Fruit fly (Drosophila melanogaster) whole organism, embryonic: ENCODE data around the gene SamDC.

Source experiments
- Adf1 ChIP-seq: fragments of 200-800 bp; sonication (Bioruptor generic); IDR thresholded peaks from 2 replicates; pipeline ENCODE4 v1.3.6; 2022; ENCODE audit warnings: missing biosample characterization, missing genetic modification characterization
- Awh ChIP-seq: fragments of 200-800 bp; sonication (Bioruptor generic); IDR thresholded peaks from 2 replicates; pipeline ENCODE4, ENCODE4 v1.3.6; 2022; ENCODE audit warnings: missing biosample characterization, missing genetic modification characterization
- CG10274 ChIP-seq: fragments of 200-800 bp; sonication (Bioruptor generic); optimal IDR thresholded peaks from 3 replicates; lab custom pipeline; 2017; ENCODE audit warnings: missing biosample characterization, mild to moderate bottlenecking, missing genetic modification characterization
- CG1233 ChIP-seq: fragments of 200-800 bp; sonication (Bioruptor generic); optimal IDR thresholded peaks from 4 replicates; lab custom pipeline; 2018; ENCODE audit warnings: missing biosample characterization, mild to moderate bottlenecking, missing genetic modification characterization
- CG13775 ChIP-seq: fragments of 200-800 bp; sonication (Bioruptor generic); optimal IDR thresholded peaks from 3 replicates; lab custom pipeline; 2017; ENCODE audit warnings: missing biosample characterization, mild to moderate bottlenecking, missing genetic modification characterization
- CG14667 ChIP-seq: fragments of 200-800 bp; sonication (Bioruptor generic); IDR thresholded peaks from 2 replicates; pipeline ENCODE4 v1.3.6; 2022; ENCODE audit warnings: missing biosample characterization, missing genetic modification characterization
- CG14710 ChIP-seq: fragments of 200-800 bp; sonication (Bioruptor generic); optimal IDR thresholded peaks from 3 replicates; lab custom pipeline; 2019; ENCODE audit warnings: missing biosample characterization, mild to moderate bottlenecking, missing genetic modification characterization, moderate library complexity
- CG1529 ChIP-seq: fragments of 200-800 bp; sonication (Bioruptor generic); optimal IDR thresholded peaks from 3 replicates; lab custom pipeline; 2018; ENCODE audit warnings: missing biosample characterization, missing genetic modification characterization
- CG15514 ChIP-seq: fragments of 200-800 bp; sonication (Bioruptor generic); optimal IDR thresholded peaks from 3 replicates; lab custom pipeline; 2017; ENCODE audit warnings: missing biosample characterization, missing genetic modification characterization, mild to moderate bottlenecking, moderate library complexity, missing genetic modification reagents
- CG18476 ChIP-seq: fragments of 200-800 bp; sonication (Bioruptor generic); optimal IDR thresholded peaks from 2 replicates; lab custom pipeline; 2016; ENCODE audit warnings: missing biosample characterization, mild to moderate bottlenecking, missing genetic modification characterization
- CG18764 ChIP-seq: fragments of 200-800 bp; sonication (Bioruptor generic); optimal IDR thresholded peaks from 3 replicates; lab custom pipeline; 2016; ENCODE audit warnings: missing biosample characterization, missing genetic modification characterization
- CG2116 ChIP-seq: fragments of 200-800 bp; sonication (Bioruptor generic); optimal IDR thresholded peaks from 3 replicates; lab custom pipeline; 2018; ENCODE audit warnings: missing biosample characterization, mild to moderate bottlenecking, missing genetic modification characterization
- CG30403 ChIP-seq: fragments of 200-800 bp; sonication (Bioruptor generic); optimal IDR thresholded peaks from 3 replicates; lab custom pipeline; 2016; ENCODE audit warnings: missing biosample characterization, missing genetic modification characterization
- CG3163 ChIP-seq: fragments of 200-800 bp; sonication (Bioruptor generic); optimal IDR thresholded peaks from 3 replicates; lab custom pipeline; 2016; ENCODE audit warnings: missing biosample characterization, missing genetic modification characterization
- CG33557 ChIP-seq: fragments of 200-800 bp; sonication (Bioruptor generic); optimal IDR thresholded peaks from 2 replicates; lab custom pipeline; 2019; ENCODE audit warnings: missing biosample characterization, mild to moderate bottlenecking, missing genetic modification characterization, moderate library complexity
- CG7928 ChIP-seq: fragments of 200-800 bp; sonication (Bioruptor generic); optimal IDR thresholded peaks from 2 replicates; lab custom pipeline; 2017; ENCODE audit warnings: missing biosample characterization, mild to moderate bottlenecking, missing genetic modification characterization
- CG7963 ChIP-seq: fragments of 200-800 bp; sonication (Bioruptor generic); IDR thresholded peaks from 3 replicates; pipeline ENCODE4 v1.3.6; 2022; ENCODE audit warnings: missing biosample characterization, missing genetic modification characterization; ENCODE audit not compliant: partially characterized antibody
- CoRest ChIP-seq: fragments of 200-800 bp; sonication (Bioruptor generic); optimal IDR thresholded peaks from 3 replicates; lab custom pipeline; 2018; ENCODE audit warnings: missing biosample characterization, mild to moderate bottlenecking, missing genetic modification characterization, moderate library complexity
- ERR ChIP-seq: fragments of 200-800 bp; sonication (Bioruptor generic); optimal IDR thresholded peaks from 2 replicates; lab custom pipeline; 2016; ENCODE audit warnings: missing biosample characterization, missing genetic modification characterization
- Eip74EF ChIP-seq, 2 experiments: fragments of 200-800 bp in 1 of 2; fragments of >200 bp in 1 of 2; sonication (Bioruptor generic) in 1 of 2; optimal IDR thresholded peaks; 2 replicates each; lab custom pipeline; 2017 to 2019; ENCODE audit warnings: missing biosample characterization in 2 of 2, missing genetic modification characterization in 2 of 2, mild to moderate bottlenecking in 1 of 2, moderate library complexity in 1 of 2
- Ets97D ChIP-seq: fragments of 200-800 bp; sonication (Bioruptor generic); optimal IDR thresholded peaks from 3 replicates; lab custom pipeline; 2016; ENCODE audit warnings: missing biosample characterization, missing genetic modification characterization
- Fer1 ChIP-seq: fragments of 200-800 bp; sonication (Bioruptor generic); optimal IDR thresholded peaks from 2 replicates; lab custom pipeline; 2017; ENCODE audit warnings: missing biosample characterization, mild to moderate bottlenecking, missing genetic modification characterization
- HLH3B ChIP-seq: fragments of 200-800 bp; sonication (Bioruptor generic); IDR thresholded peaks from 2 replicates; pipeline ENCODE4 v1.3.6; 2022; ENCODE audit warnings: missing biosample characterization, missing genetic modification characterization
- Hand ChIP-seq: fragments of 200-800 bp; sonication (Bioruptor generic); optimal IDR thresholded peaks from 2 replicates; lab custom pipeline; 2017; ENCODE audit warnings: mild to moderate bottlenecking, missing biosample characterization, missing genetic modification reagents, missing genetic modification characterization
- Myb ChIP-seq: fragments of 200-800 bp; sonication (Bioruptor generic); optimal IDR thresholded peaks from 2 replicates; lab custom pipeline; 2016; ENCODE audit warnings: missing biosample characterization, missing genetic modification characterization
- Poxn ChIP-seq: fragments of 200-800 bp; sonication (Bioruptor generic); IDR thresholded peaks from 2 replicates; pipeline ENCODE4 v1.3.6; 2022; ENCODE audit warnings: missing biosample characterization, missing genetic modification characterization
- Ptx1 ChIP-seq: fragments of 200-800 bp; sonication (Bioruptor generic); IDR thresholded peaks from 2 replicates; pipeline ENCODE4 v1.3.6; 2022; ENCODE audit warnings: missing biosample characterization, missing genetic modification characterization
- Rfx ChIP-seq: fragments of 200-800 bp; sonication (Bioruptor generic); IDR thresholded peaks from 2 replicates; pipeline ENCODE4 v1.3.6; 2022; ENCODE audit warnings: missing biosample characterization, missing genetic modification characterization
- Side ChIP-seq: fragments of 200-800 bp; sonication (Bioruptor generic); optimal IDR thresholded peaks from 2 replicates; lab custom pipeline; 2016; ENCODE audit warnings: missing biosample characterization, missing genetic modification characterization
- Sox102F ChIP-seq: fragments of 200-800 bp; sonication (Bioruptor generic); optimal IDR thresholded peaks from 2 replicates; lab custom pipeline; 2018; ENCODE audit warnings: missing biosample characterization, mild to moderate bottlenecking, missing genetic modification characterization, moderate library complexity
- Taf1 ChIP-seq: fragments of 200-800 bp; sonication (Bioruptor generic); IDR thresholded peaks from 2 replicates; pipeline ENCODE4 v1.3.6; 2022; ENCODE audit warnings: missing biosample characterization, missing genetic modification characterization
- ac ChIP-seq: fragments of 200-800 bp; sonication (Bioruptor generic); optimal IDR thresholded peaks from 3 replicates; lab custom pipeline; 2017; ENCODE audit warnings: missing biosample characterization, mild to moderate bottlenecking, missing genetic modification characterization
- cad ChIP-seq: fragments of >200 bp; optimal IDR thresholded peaks from 2 replicates; lab custom pipeline; 2017; ENCODE audit warnings: missing biosample characterization, missing genetic modification characterization
- chm ChIP-seq: fragments of 200-800 bp; sonication (Bioruptor generic); IDR thresholded peaks from 2 replicates; pipeline ENCODE4 v1.3.6; 2022; ENCODE audit warnings: missing biosample characterization, missing genetic modification characterization
- crc ChIP-seq: fragments of 200-800 bp; sonication (Bioruptor generic); optimal IDR thresholded peaks from 2 replicates; lab custom pipeline; 2016; ENCODE audit warnings: missing biosample characterization, missing genetic modification characterization
- dpn ChIP-seq, 2 experiments: fragments of 200-800 bp; sonication (Bioruptor generic); optimal IDR thresholded peaks; 3 replicates each; lab custom pipeline; 2016; ENCODE audit warnings: missing biosample characterization in 2 of 2, missing genetic modification characterization in 2 of 2
- gce ChIP-seq: fragments of 200-800 bp; sonication (Bioruptor generic); IDR thresholded peaks from 3 replicates; pipeline ENCODE4 v1.3.6; 2022; ENCODE audit warnings: missing biosample characterization, missing genetic modification characterization
- grau ChIP-seq: fragments of 200-800 bp; optimal IDR thresholded peaks from 3 replicates; lab custom pipeline; 2019; ENCODE audit warnings: missing biosample characterization, mild to moderate bottlenecking, missing genetic modification characterization, moderate library complexity
- grn ChIP-seq: fragments of 200-800 bp; sonication (Bioruptor generic); optimal IDR thresholded peaks from 3 replicates; lab custom pipeline; 2017; ENCODE audit warnings: missing biosample characterization, missing genetic modification characterization
- gro ChIP-seq: fragments of 200-800 bp; sonication (Bioruptor generic); optimal IDR thresholded peaks from 2 replicates; lab custom pipeline; 2016; ENCODE audit warnings: missing biosample characterization, missing genetic modification characterization
- hth ChIP-seq: fragments of >200 bp; optimal IDR thresholded peaks from 2 replicates; lab custom pipeline; 2017; ENCODE audit warnings: inconsistent platforms
- kni ChIP-seq: fragments of 200-800 bp; sonication (Bioruptor generic); optimal IDR thresholded peaks from 3 replicates; lab custom pipeline; 2017; ENCODE audit warnings: mild to moderate bottlenecking, missing biosample characterization, missing genetic modification reagents, missing genetic modification characterization
- maf-S ChIP-seq: fragments of 200-800 bp; sonication (Bioruptor generic); optimal IDR thresholded peaks from 2 replicates; lab custom pipeline; 2016; ENCODE audit warnings: missing biosample characterization, missing genetic modification characterization
- pita ChIP-seq: fragments of 200-800 bp; sonication (Bioruptor generic); optimal IDR thresholded peaks from 2 replicates; lab custom pipeline; 2017; ENCODE audit warnings: missing biosample characterization, mild to moderate bottlenecking, missing genetic modification characterization
- rib ChIP-seq: fragments of 200-800 bp; sonication (Bioruptor generic); IDR thresholded peaks from 2 replicates; pipeline ENCODE4 v1.3.6; 2022; ENCODE audit warnings: missing biosample characterization, missing genetic modification characterization
- sens ChIP-seq: fragments of 200-800 bp; sonication (Bioruptor generic); peaks from one replicate; lab custom pipeline; 2016; ENCODE audit warnings: missing biosample characterization, missing genetic modification characterization
- slou ChIP-seq: fragments of 200-800 bp; sonication (Bioruptor generic); optimal IDR thresholded peaks from 3 replicates; lab custom pipeline; 2016; ENCODE audit warnings: missing biosample characterization, missing genetic modification characterization
- tin ChIP-seq: fragments of 200-800 bp; sonication (Bioruptor generic); optimal IDR thresholded peaks from 3 replicates; lab custom pipeline; 2016; ENCODE audit warnings: missing biosample characterization, missing genetic modification characterization
- unc-4 ChIP-seq: fragments of 200-800 bp; sonication (Bioruptor generic); IDR thresholded peaks from 2 replicates; pipeline ENCODE4 v1.3.6; 2022; ENCODE audit warnings: missing biosample characterization, missing genetic modification characterization; ENCODE audit not compliant: partially characterized antibody
- vfl ChIP-seq: fragments of 200-800 bp; sonication (Bioruptor generic); optimal IDR thresholded peaks from 2 replicates; lab custom pipeline; 2016; ENCODE audit warnings: missing biosample characterization, missing genetic modification characterization
- wor ChIP-seq: fragments of 200-800 bp; sonication (Bioruptor generic); IDR thresholded peaks from 2 replicates; pipeline ENCODE4 v1.3.6; 2022; ENCODE audit warnings: missing biosample characterization, missing genetic modification characterization

SamDC gene

DNA sequence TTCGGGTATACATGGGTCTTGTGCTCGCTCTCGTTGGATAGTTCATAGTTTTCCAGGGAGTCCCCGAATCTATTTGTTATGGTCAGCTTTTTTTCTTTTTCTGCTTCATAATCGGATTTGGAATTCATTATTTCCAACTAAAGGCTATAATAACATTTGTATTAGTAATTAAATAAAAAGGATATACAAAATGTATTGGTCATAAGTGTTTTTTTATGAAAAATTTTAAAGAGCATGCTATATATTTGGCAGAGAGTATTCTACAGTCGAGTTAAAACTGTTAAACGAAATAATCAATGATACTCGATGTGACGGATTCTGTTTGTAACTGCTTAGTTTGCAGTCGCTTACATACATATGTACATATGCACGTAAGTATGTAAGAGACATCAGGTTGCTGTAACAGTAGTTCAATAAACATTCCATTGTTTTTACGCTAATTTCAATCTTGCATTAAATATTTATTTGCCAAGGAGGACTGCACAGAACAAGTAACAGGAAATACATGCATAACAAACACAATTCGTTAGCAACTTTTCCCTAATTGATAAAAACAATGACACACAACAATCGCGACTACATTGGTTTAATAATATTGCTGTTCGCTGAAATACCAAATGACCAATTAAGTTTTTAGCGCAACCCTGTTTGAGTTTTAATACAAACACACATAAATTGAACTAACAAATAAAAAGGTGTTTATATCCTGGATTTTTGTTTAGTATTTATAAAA, 40.0 kb upstream of the SamDC start (continued):
- no peak for TF ChIP-seq CG18476 (GFP tag; lab: Kevin White, UChicago)
- TF ChIP-seq Eip74EF (GFP tag; optimal IDR thresholded peaks at IDR 0.05; lab: Kevin White, UChicago): no peak
- TF ChIP-seq hth (lab: Kevin White, UChicago): no peak
- TF ChIP-seq tin (GFP tag; lab: Kevin White, UChicago): no peak
- no peak for TF ChIP-seq CG2116 (GFP tag; lab: Kevin White, UChicago)
- no peak for TF ChIP-seq unc-4 (GFP tag; lab: Robert Waterston, UW)
- no peak for TF ChIP-seq CG7963 (GFP tag; lab: Robert Waterston, UW)
- no peak for TF ChIP-seq CG14667 (GFP tag; lab: Robert Waterston, UW)
- no peak for TF ChIP-seq Myb
- no peak for TF ChIP-seq ac (GFP tag; lab: Kevin White, UChicago)
- no peak for TF ChIP-seq Adf1 (GFP tag; lab: Robert Waterston, UW)
- no peak for TF ChIP-seq CG15514 (GFP tag; lab: Kevin White, UChicago)
- TF ChIP-seq CG7928 (GFP tag; lab: Kevin White, UChicago): no peak
- TF ChIP-seq wor (GFP tag; lab: Robert Waterston, UW): no peak
- TF ChIP-seq vfl (GFP tag; lab: Kevin White, UChicago): no peak
- no peak for TF ChIP-seq Hand (GFP tag; lab: Kevin White, UChicago)
- peak; percentile 36 for TF ChIP-seq grau (tag; lab: Kevin White, UChicago)
- no peak for TF ChIP-seq gce (GFP tag; lab: Robert Waterston, UW)
- TF ChIP-seq CG14710 (tag; lab: Kevin White, UChicago): no peak
- TF ChIP-seq CG10274 (GFP tag; lab: Kevin White, UChicago): no peak
- no peak for TF ChIP-seq slou (GFP tag; lab: Kevin White, UChicago)
- no peak for TF ChIP-seq CG18764 (GFP tag; lab: Kevin White, UChicago)
- no peak for TF ChIP-seq CG1529
- no peak for TF ChIP-seq Side (GFP tag; lab: Kevin White, UChicago)
- TF ChIP-seq crc (GFP tag; lab: Kevin White, UChicago): no peak
- TF ChIP-seq Sox102F (GFP tag; lab: Kevin White, UChicago): no peak
- no peak for TF ChIP-seq Rfx (GFP tag; lab: Robert Waterston, UW)
- TF ChIP-seq sens (GFP tag; lab: Kevin White, UChicago): no peak
- no peak for TF ChIP-seq maf-S (GFP tag; lab: Kevin White, UChicago)
- TF ChIP-seq CG33557: no peak
- no peak for TF ChIP-seq ERR (GFP tag; lab: Kevin White, UChicago)
- no peak for TF ChIP-seq Fer1 (GFP tag; lab: Kevin White, UChicago)
- TF ChIP-seq CoRest: no peak
- no peak for TF ChIP-seq CG3163 (GFP tag; lab: Kevin White, UChicago)
- TF ChIP-seq gro: no peak
- no peak for TF ChIP-seq Taf1 (GFP tag; lab: Robert Waterston, UW)
- TF ChIP-seq HLH3B (GFP tag; lab: Robert Waterston, UW): no peak
- no peak for TF ChIP-seq pita
- no peak for TF ChIP-seq CG30403 (GFP tag; lab: Kevin White, UChicago)
- peak in 1 of 2 experiments; percentile 8 for TF ChIP-seq dpn (GFP tag; optimal IDR thresholded peaks at IDR 0.05; lab: Kevin White, UChicago)
- no peak for TF ChIP-seq CG13775
- no peak for TF ChIP-seq CG1233
- TF ChIP-seq Ptx1: no peak
- TF ChIP-seq grn (GFP tag; lab: Kevin White, UChicago): no peak
- TF ChIP-seq chm (GFP tag; lab: Robert Waterston, UW): no peak
- TF ChIP-seq rib: no peak
- TF ChIP-seq Awh: no peak
- TF ChIP-seq cad (GFP tag; lab: Kevin White, UChicago): no peak
- no peak for TF ChIP-seq Poxn
- no peak for TF ChIP-seq Ets97D (GFP tag; lab: Kevin White, UChicago)
- no peak for TF ChIP-seq kni (GFP tag; lab: Kevin White, UChicago)
